Worm (Caenorhabditis elegans): Measurements from ENCODE around the gene srz-74.

srz-74 gene

ce11 chrIV:16329159-16329558 lies at the start of gene srz-74:
TSS of gene srz-74 (plus strand) at chrIV:16329459.
- no peak for TF ChIP-seq snpc-4 (GFP tag; optimal IDR thresholded peaks at IDR 0.05)
- no peak for TF ChIP-seq snpc-4 (tag; optimal IDR thresholded peaks at IDR 0.05)
- TF ChIP-seq unc-62 (GFP tag; optimal IDR thresholded peaks at IDR 0.05), result no peak
- 0 out of 2 replicates have a peak, but pooled peaks have one; percentile 14 for TF ChIP-seq cebp-2 (GFP tag; IDR thresholded peaks at IDR 0.05)
- TF ChIP-seq K12H6.12 (tag; optimal IDR thresholded peaks at IDR 0.05), result no peak

- no peak for TF ChIP-seq zfh-2 (GFP tag; conservative IDR thresholded peaks at IDR 0.05)
- no peak for TF ChIP-seq F22D6.2 (tag; optimal IDR thresholded peaks at IDR 0.05)
- TF ChIP-seq athp-1 (tag; optimal IDR thresholded peaks at IDR 0.05), result no peak
- no peak for TF ChIP-seq ccch-3 (GFP tag; optimal IDR thresholded peaks at IDR 0.05)
- no peak for TF ChIP-seq nhr-27 (tag; optimal IDR thresholded peaks at IDR 0.05)
- no peak for TF ChIP-seq ztf-28 (GFP tag; IDR thresholded peaks at IDR 0.05)
- TF ChIP-seq T26A5.8 (tag; optimal IDR thresholded peaks at IDR 0.05), result no peak
- TF ChIP-seq F57C9.4 (tag; optimal IDR thresholded peaks at IDR 0.05), result no peak
- TF ChIP-seq lsl-1 (GFP tag; optimal IDR thresholded peaks at IDR 0.05), result no peak
- no peak for TF ChIP-seq ztf-18 (tag; optimal IDR thresholded peaks at IDR 0.05)
- no peak for TF ChIP-seq Y53G8AR.9 (GFP tag; conservative IDR thresholded peaks at IDR 0.05)
Observed at ce11 chrIV:16280614-16281013, 48.6 kb upstream of the srz-74 start, which contains the start of gene clec-191. TSS of gene clec-191 (minus strand) at chrIV:16280714.

- TF ChIP-seq zfh-2 (GFP tag; conservative IDR thresholded peaks at IDR 0.05) (no peak), egrh-3 (GFP tag; IDR thresholded peaks at IDR 0.05) (no peak), B0261.1 (tag; optimal IDR thresholded peaks at IDR 0.05) (no peak), Y67H2A.10 (GFP tag; conservative IDR thresholded peaks at IDR 0.05) (no peak), lin-40 (tag; optimal IDR thresholded peaks at IDR 0.05) (no peak), chd-7 (tag; optimal IDR thresholded peaks at IDR 0.05) (no peak), efl-1 (GFP tag; optimal IDR thresholded peaks at IDR 0.05) (no peak), tbp1 (GFP tag; optimal IDR thresholded peaks at IDR 0.05) (no peak), F37B4.10 (GFP tag; IDR thresholded peaks at IDR 0.05) (no peak), nfya-1 (tag; optimal IDR thresholded peaks at IDR 0.05; ENCODE audit: borderline replicate concordance, insufficient read depth) (no peak), attf-5 (GFP tag; optimal IDR thresholded peaks at IDR 0.05) (no peak), let-526 (GFP tag; IDR thresholded peaks at IDR 0.05) (no peak), pbrm-1 (GFP tag; IDR thresholded peaks at IDR 0.05) (no peak), let-607 (tag; optimal IDR thresholded peaks at IDR 0.05) (no peak), ekl-4 (GFP tag; IDR thresholded peaks at IDR 0.05) (no peak)
Observed at ce11 chrIV:16290745-16291144, 38.5 kb upstream of the srz-74 start, which contains the start of gene srz-75. TSS of gene srz-75 (minus strand) at chrIV:16290845.

- TF ChIP-seq nhr-80 (tag; optimal IDR thresholded peaks at IDR 0.05) (no peak), F22D6.2 (tag; optimal IDR thresholded peaks at IDR 0.05) (no peak), nhr-90 (tag; optimal IDR thresholded peaks at IDR 0.05) (no peak), snpc-4 (GFP tag; optimal IDR thresholded peaks at IDR 0.05) (no peak), snpc-4 (tag; optimal IDR thresholded peaks at IDR 0.05) (no peak), ceh-58 (GFP tag; IDR thresholded peaks at IDR 0.05) (no peak)
Observed at ce11 chrIV:16293889-16294288, 35.4 kb upstream of the srz-74 start.

- TF ChIP-seq nfya-1 (tag; optimal IDR thresholded peaks at IDR 0.05; ENCODE audit: borderline replicate concordance, insufficient read depth) (no peak), B0019.2 (GFP tag; conservative IDR thresholded peaks at IDR 0.05) (no peak), unc-62 (GFP tag; optimal IDR thresholded peaks at IDR 0.05) (no peak), madf-6 (GFP tag; IDR thresholded peaks at IDR 0.05) (no peak), Y79H2A.3 (GFP tag; conservative IDR thresholded peaks at IDR 0.05) (no peak), dox-1 (GFP tag; IDR thresholded peaks at IDR 0.05) (no peak), repo-1 (tag; optimal IDR thresholded peaks at IDR 0.05) (no peak), unc-130 (GFP tag; optimal IDR thresholded peaks at IDR 0.05) (no peak), dpl-1 (GFP tag; optimal IDR thresholded peaks at IDR 0.05) (no peak), ZK185.1 (tag; optimal IDR thresholded peaks at IDR 0.05; ENCODE audit: poor library complexity, severe bottlenecking) (no peak), dpff-1 (tag; optimal IDR thresholded peaks at IDR 0.05) (no peak), madf-8 (GFP tag; conservative IDR thresholded peaks at IDR 0.05) (no peak), snpc-1.3 (tag; optimal IDR thresholded peaks at IDR 0.05; ENCODE audit: insufficient read depth) (no peak), B0261.1 (tag; optimal IDR thresholded peaks at IDR 0.05) (no peak)
Observed at ce11 chrIV:16298851-16299250, 30.4 kb upstream of the srz-74 start, which contains the start of gene srz-72. TSS of gene srz-72 (plus strand) at chrIV:16299151.
